Fruit fly (Drosophila melanogaster) whole organism, pupa: ENCODE measurements around the gene CG10680.
A peak's percentile ranks its signal among the peaks of the same experiment; 100 is the strongest.

Experiments used
- CG10348 ChIP-seq: fragments of 200-800 bp; sonication (Bioruptor generic); IDR thresholded peaks from 2 replicates; pipeline ENCODE4 v1.3.6; 2022; ENCODE audit warnings: missing biosample characterization, missing genetic modification characterization
- CG12605 ChIP-seq: fragments of 200-800 bp; sonication (Bioruptor generic); IDR thresholded peaks from 2 replicates; pipeline ENCODE4 v1.3.6; 2022; ENCODE audit warnings: missing biosample characterization, missing genetic modification characterization
- CG13204 ChIP-seq: fragments of 200-800 bp; sonication (Bioruptor generic); optimal IDR thresholded peaks from 2 replicates; lab custom pipeline; 2018; ENCODE audit warnings: missing biosample characterization, mild to moderate bottlenecking, missing genetic modification characterization, moderate library complexity
- CG14655 ChIP-seq: fragments of 200-800 bp; sonication (Bioruptor generic); optimal IDR thresholded peaks from 3 replicates; lab custom pipeline; 2017; ENCODE audit warnings: mild to moderate bottlenecking, missing biosample characterization, missing genetic modification reagents, missing genetic modification characterization
- CG15710 ChIP-seq: fragments of 200-800 bp; sonication (Bioruptor generic); optimal IDR thresholded peaks from 2 replicates; lab custom pipeline; 2018; ENCODE audit warnings: missing biosample characterization, mild to moderate bottlenecking, missing genetic modification characterization, moderate library complexity
- CG17806 ChIP-seq: fragments of 200-800 bp; sonication (Bioruptor generic); optimal IDR thresholded peaks from 2 replicates; lab custom pipeline; 2018; ENCODE audit warnings: missing biosample characterization, mild to moderate bottlenecking, missing genetic modification characterization, moderate library complexity
- CG32121 ChIP-seq: fragments of 200-800 bp; sonication (Bioruptor generic); IDR thresholded peaks from 2 replicates; pipeline ENCODE4 v1.3.6; 2022; ENCODE audit warnings: missing biosample characterization, missing genetic modification characterization
- CG34367 ChIP-seq: fragments of 200-800 bp; sonication (Bioruptor generic); optimal IDR thresholded peaks from 2 replicates; lab custom pipeline; 2018; ENCODE audit warnings: missing biosample characterization, mild to moderate bottlenecking, missing genetic modification characterization
- CG4496 ChIP-seq: fragments of 200-800 bp; sonication (Bioruptor generic); IDR thresholded peaks from 3 replicates; pipeline ENCODE4 v1.3.6; 2022; ENCODE audit warnings: missing biosample characterization, missing genetic modification characterization
- CG8159 ChIP-seq: fragments of 200-800 bp; sonication (Bioruptor generic); optimal IDR thresholded peaks from 3 replicates; lab custom pipeline; 2018; ENCODE audit warnings: missing biosample characterization, mild to moderate bottlenecking, missing genetic modification characterization, moderate library complexity
- CG8301 ChIP-seq: fragments of 200-800 bp; sonication (Bioruptor generic); optimal IDR thresholded peaks from 2 replicates; lab custom pipeline; 2018; ENCODE audit warnings: missing biosample characterization, mild to moderate bottlenecking, missing genetic modification characterization
- CG9948 ChIP-seq: fragments of 200-800 bp; sonication (Bioruptor generic); optimal IDR thresholded peaks from 2 replicates; lab custom pipeline; 2018; ENCODE audit warnings: missing biosample characterization, mild to moderate bottlenecking, missing genetic modification characterization, moderate library complexity
- D1 ChIP-seq: fragments of 200-800 bp; sonication (Bioruptor generic); optimal IDR thresholded peaks from 2 replicates; lab custom pipeline; 2018; ENCODE audit warnings: missing biosample characterization, mild to moderate bottlenecking, missing genetic modification characterization, moderate library complexity
- EcR ChIP-seq: fragments of 200-800 bp; sonication (Bioruptor generic); optimal IDR thresholded peaks from 3 replicates; lab custom pipeline; 2019; ENCODE audit warnings: missing biosample characterization, missing genetic modification characterization, mild to moderate bottlenecking, moderate library complexity, missing genetic modification reagents
- Ets98B ChIP-seq: fragments of 200-800 bp; sonication (Bioruptor generic); IDR thresholded peaks from 2 replicates; pipeline ENCODE4 v1.3.6; 2022; ENCODE audit warnings: missing biosample characterization, missing genetic modification characterization
- Pif1A ChIP-seq: fragments of 200-800 bp; sonication (Bioruptor generic); optimal IDR thresholded peaks from 3 replicates; lab custom pipeline; 2016; ENCODE audit warnings: missing biosample characterization, missing genetic modification characterization
- Pif1B ChIP-seq: fragments of 200-800 bp; sonication (Bioruptor generic); optimal IDR thresholded peaks from 3 replicates; lab custom pipeline; 2016; ENCODE audit warnings: missing biosample characterization, missing genetic modification characterization
- Snoo ChIP-seq: fragments of 200-800 bp; sonication (Bioruptor generic); optimal IDR thresholded peaks from 3 replicates; lab custom pipeline; 2017; ENCODE audit warnings: missing biosample characterization, mild to moderate bottlenecking, missing genetic modification characterization, inconsistent platforms
- fd96Ca ChIP-seq: fragments of 200-800 bp; sonication (Bioruptor generic); IDR thresholded peaks from 3 replicates; pipeline ENCODE4 v1.3.6; 2022; ENCODE audit warnings: missing biosample characterization, missing genetic modification characterization
- gl ChIP-seq: fragments of 200-800 bp; sonication (Bioruptor generic); optimal IDR thresholded peaks from 2 replicates; lab custom pipeline; 2018; ENCODE audit warnings: missing biosample characterization, mild to moderate bottlenecking, missing genetic modification characterization
- rn ChIP-seq: fragments of 200-800 bp; sonication (Bioruptor generic); IDR thresholded peaks from 2 replicates; pipeline ENCODE4 v1.3.6; 2022; ENCODE audit warnings: missing biosample characterization, missing genetic modification characterization

The CG10680 gene

DNA sequence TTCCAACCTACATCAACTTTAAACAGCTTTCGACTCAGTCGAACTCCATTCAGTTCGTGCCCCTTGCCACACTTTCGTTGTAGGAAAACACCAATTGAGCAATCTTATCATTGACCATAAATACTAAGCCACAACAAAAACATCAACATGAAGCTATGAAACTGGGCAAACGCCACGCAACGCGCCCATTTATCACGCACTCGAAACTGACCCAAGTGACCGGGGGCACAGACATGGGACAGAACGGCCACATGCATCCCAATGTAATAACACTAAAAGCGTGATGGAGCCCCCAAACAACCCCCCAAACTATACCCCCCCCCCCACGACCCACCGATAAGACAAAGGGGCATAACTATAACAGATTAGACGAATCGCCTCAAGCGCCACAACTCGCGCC lies 31.4 kb upstream of the CG10680 start:
- TF ChIP-seq EcR (GFP tag; lab: Kevin White, UChicago): no peak

dm6 chr2L:19935085-19935846 lies 28.7 kb upstream of the CG10680 start:
- TF ChIP-seq CG14655 (GFP tag; lab: Kevin White, UChicago) (no peak), CG4496 (peak; percentile 69), Ets98B (peak; percentile 66), Snoo (tag; lab: Kevin White, UChicago) (no peak), D1 (tag; lab: Kevin White, UChicago) (no peak), Pif1A (peak; percentile 25), CG32121 (peak; percentile 34; the same call in 1 of the 2 replicates), CG12605 (GFP tag; lab: Robert Waterston, UW) (0 out of 2 replicates have a peak, but pooled peaks have one; percentile 31), fd96Ca (GFP tag; lab: Robert Waterston, UW) (peak; percentile 69; the same call in 2 of the 3 replicates), CG8159 (peak; percentile 30), CG8301 (tag; lab: Kevin White, UChicago) (no peak), CG9948 (peak; percentile 0), CG10348 (GFP tag; lab: Robert Waterston, UW) (no peak), EcR (GFP tag; lab: Kevin White, UChicago) (peak; percentile 75), rn (no peak), CG34367 (tag; lab: Kevin White, UChicago) (no peak), gl (tag; lab: Kevin White, UChicago) (no peak), CG13204 (GFP tag; lab: Kevin White, UChicago) (peak; percentile 62), Pif1B (GFP tag; lab: Kevin White, UChicago) (no peak), CG17806 (tag; lab: Kevin White, UChicago) (no peak), CG15710 (peak; percentile 12)

dm6 chr2L:19936131-19936530 lies 27.8 kb upstream of the CG10680 start:
- TF ChIP-seq CG32121 (peak; percentile 55), CG15710 (peak; percentile 57), Pif1A (peak; percentile 66), CG17806 (tag; lab: Kevin White, UChicago) (peak; percentile 47), CG8159 (peak; percentile 65), rn (0 out of 2 replicates have a peak, but pooled peaks have one; percentile 38), CG14655 (GFP tag; lab: Kevin White, UChicago) (peak; percentile 71), CG34367 (tag; lab: Kevin White, UChicago) (peak; percentile 19), CG9948 (peak; percentile 55), CG4496 (peak; percentile 55; the same call in 1 of the 3 replicates), fd96Ca (GFP tag; lab: Robert Waterston, UW) (peak; percentile 77), CG8301 (tag; lab: Kevin White, UChicago) (peak; percentile 61)

dm6 chr2L:19937804-19938461 lies 26.0 kb upstream of the CG10680 start:
- TF ChIP-seq CG8159: no peak
- no peak for TF ChIP-seq Ets98B
- TF ChIP-seq CG10348 (GFP tag; lab: Robert Waterston, UW): no peak
- no peak for TF ChIP-seq CG17806 (tag; lab: Kevin White, UChicago)
- TF ChIP-seq CG14655 (GFP tag; lab: Kevin White, UChicago): no peak

- TF ChIP-seq CG4496 (0 out of 3 replicates have a peak, but pooled peaks have one; percentile 30), CG10348 (GFP tag; lab: Robert Waterston, UW) (no peak), CG9948 (no peak)
These were observed 23.9 kb upstream of the CG10680 start for dm6 chr2L:19940036-19940435.

dm6 chr2L:19941352-19941851 lies 22.5 kb upstream of the CG10680 start:
- TF ChIP-seq Snoo (tag; lab: Kevin White, UChicago) (peak; percentile 79), CG4496 (peak; percentile 93), Pif1B (GFP tag; lab: Kevin White, UChicago) (peak; percentile 31), CG14655 (GFP tag; lab: Kevin White, UChicago) (peak; percentile 82), CG32121 (peak; percentile 90), CG17806 (tag; lab: Kevin White, UChicago) (peak; percentile 80), CG8301 (tag; lab: Kevin White, UChicago) (peak; percentile 77), CG34367 (tag; lab: Kevin White, UChicago) (peak; percentile 79), D1 (tag; lab: Kevin White, UChicago) (peak; percentile 37), CG9948 (peak; percentile 81), CG12605 (GFP tag; lab: Robert Waterston, UW) (peak; percentile 16; the same call in 1 of the 2 replicates), fd96Ca (GFP tag; lab: Robert Waterston, UW) (peak; percentile 87), gl (tag; lab: Kevin White, UChicago) (peak; percentile 63), CG15710 (peak; percentile 92), Pif1A (peak; percentile 86), Ets98B (peak; percentile 86), CG13204 (GFP tag; lab: Kevin White, UChicago) (peak; percentile 52), EcR (GFP tag; lab: Kevin White, UChicago) (peak; percentile 66), CG10348 (GFP tag; lab: Robert Waterston, UW) (peak; percentile 65), CG8159 (peak; percentile 90), rn (peak; percentile 83)
